Worm (Caenorhabditis elegans) whole organism, mixed stage, embryonic: ENCODE data around the gene F32A11.1.

ENCODE experiments used
- elt-1 ChIP-seq: sonication (generic microtip); optimal IDR thresholded peaks from 2 replicates; lab custom pipeline; 2017; ENCODE audit warnings: missing genetic modification characterization, mild to moderate bottlenecking, missing compliant biosample characterization, antibody characterized with exemption, moderate library complexity, borderline replicate concordance; ENCODE audit not compliant: insufficient read depth
- elt-3 ChIP-seq: fragments of 150-350 bp; optimal IDR thresholded peaks from 2 replicates; lab custom pipeline; 2014; ENCODE audit warnings: missing biosample characterization, missing genetic modification characterization
- hlh-1 ChIP-seq: fragments of 150-350 bp; optimal IDR thresholded peaks from 2 replicates; lab custom pipeline; 2014; ENCODE audit warnings: missing biosample characterization, missing genetic modification reagents, missing genetic modification characterization
- lin-32 ChIP-seq: fragments of 200-800 bp; sonication (Bioruptor generic); optimal IDR thresholded peaks from 2 replicates; lab custom pipeline; 2018; ENCODE audit warnings: mild to moderate bottlenecking, missing genetic modification characterization, missing compliant biosample characterization
- lsy-2 ChIP-seq: fragments of 150-350 bp; optimal IDR thresholded peaks from 2 replicates; lab custom pipeline; 2014; ENCODE audit warnings: missing biosample characterization, missing genetic modification characterization
- nhr-12 ChIP-seq: fragments of 150-350 bp; optimal IDR thresholded peaks from 2 replicates; lab custom pipeline; 2014; ENCODE audit warnings: missing biosample characterization, missing genetic modification characterization
- nhr-237 ChIP-seq: fragments of 150-350 bp; optimal IDR thresholded peaks from 2 replicates; lab custom pipeline; 2014; ENCODE audit warnings: missing biosample characterization, missing genetic modification characterization
- nhr-76 ChIP-seq: sonication (generic microtip); optimal IDR thresholded peaks from 2 replicates; lab custom pipeline; 2017; ENCODE audit warnings: missing biosample characterization, missing genetic modification characterization
- pha-4 ChIP-seq: fragments of 150-350 bp; optimal IDR thresholded peaks from 2 replicates; lab custom pipeline; 2018; ENCODE audit warnings: missing biosample characterization, missing genetic modification reagents, missing genetic modification characterization
- unc-39 ChIP-seq: fragments of 150-350 bp; optimal IDR thresholded peaks from 2 replicates; lab custom pipeline; 2014; ENCODE audit warnings: missing biosample characterization, missing genetic modification characterization
- unc-62 ChIP-seq: fragments of 150-350 bp; optimal IDR thresholded peaks from 2 replicates; lab custom pipeline; 2014; ENCODE audit warnings: missing biosample characterization, missing genetic modification reagents, missing genetic modification characterization

DNA sequence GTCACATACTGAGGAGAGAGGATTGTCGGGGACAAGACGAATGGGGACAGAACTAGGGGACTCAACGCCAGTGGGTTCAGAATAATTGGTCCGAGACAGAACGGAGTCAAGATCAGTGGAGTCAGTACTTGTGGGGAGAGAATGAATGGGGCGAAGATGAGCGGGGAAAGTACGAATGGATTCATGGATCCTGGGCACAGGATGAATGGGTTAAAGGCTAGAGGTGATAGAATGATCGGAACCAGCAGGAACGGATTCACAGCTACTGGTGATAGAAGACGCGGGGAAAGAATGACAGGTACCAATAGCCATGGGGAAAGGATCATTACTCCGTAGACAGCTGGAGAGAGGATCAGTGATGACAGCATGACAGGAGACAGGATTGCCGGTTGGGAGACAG lies 17.6 kb upstream of the F32A11.1 start:
- TF ChIP-seq nhr-12 (tag; lab: Kevin White, UChicago) (no peak), unc-39 (tag; lab: Kevin White, UChicago) (no peak), nhr-76 (tag; lab: Kevin White, UChicago) (no peak), lin-32 (GFP tag; lab: Kevin White, UChicago) (no peak), nhr-237 (tag; lab: Kevin White, UChicago) (no peak), lsy-2 (tag; lab: Kevin White, UChicago) (no peak), pha-4 (tag; lab: Kevin White, UChicago) (no peak), unc-62 (no peak), elt-1 (no peak), elt-3 (tag; lab: Kevin White, UChicago) (no peak), hlh-1 (tag; lab: Kevin White, UChicago) (no peak)
